Fruit fly (Drosophila melanogaster): ENCODE data around the gene Dis3.

- TF ChIP-seq CG8119 (GFP tag; IDR thresholded peaks at IDR 0.05) (no peak), CG6854 (GFP tag; optimal IDR thresholded peaks at IDR 0.05) (no peak), fd59A (GFP tag; optimal IDR thresholded peaks at IDR 0.05) (no peak), cyc (GFP tag; optimal IDR thresholded peaks at IDR 0.05) (no peak), CG1621 (tag; optimal IDR thresholded peaks at IDR 0.05) (no peak), salr (GFP tag; optimal IDR thresholded peaks at IDR 0.05) (no peak), fkh (GFP tag; optimal IDR thresholded peaks at IDR 0.05) (no peak), Sox14 (GFP tag; optimal IDR thresholded peaks at IDR 0.05) (no peak), CG8319 (GFP tag; optimal IDR thresholded peaks at IDR 0.05) (no peak), Met (GFP tag; optimal IDR thresholded peaks at IDR 0.05) (no peak), vri (GFP tag; optimal IDR thresholded peaks at IDR 0.05) (no peak), ss (GFP tag; optimal IDR thresholded peaks at IDR 0.05) (no peak), Eip78C (GFP tag) (no peak)
Measured at dm6 chr3R:24369268-24369667, 36.0 kb downstream of the Dis3 start, which contains the start of gene CG13614.
